Fruit fly (Drosophila melanogaster) whole organism, prepupa: Measurements from ENCODE around the gene gskt.

Experiments
- Blimp-1 ChIP-seq: fragments of 200-800 bp; sonication (Bioruptor generic); optimal IDR thresholded peaks from 3 replicates; lab custom pipeline; 2017; ENCODE audit warnings: missing biosample characterization, missing genetic modification characterization, mild to moderate bottlenecking, moderate library complexity, missing genetic modification reagents
- CG10631 ChIP-seq: fragments of 200-800 bp; sonication (Bioruptor generic); optimal IDR thresholded peaks from 2 replicates; lab custom pipeline; 2016; ENCODE audit warnings: missing biosample characterization, missing genetic modification characterization
- CG11762 ChIP-seq: fragments of 200-800 bp; sonication (Bioruptor generic); optimal IDR thresholded peaks from 3 replicates; lab custom pipeline; 2016; ENCODE audit warnings: missing biosample characterization, missing genetic modification characterization; ENCODE audit not compliant: insufficient read depth
- CG11902 ChIP-seq: fragments of 200-800 bp; sonication (Bioruptor generic); optimal IDR thresholded peaks from 3 replicates; lab custom pipeline; 2016; ENCODE audit warnings: missing biosample characterization, missing genetic modification characterization
- CG15336 ChIP-seq: fragments of 200-800 bp; sonication (Bioruptor generic); IDR thresholded peaks from 2 replicates; pipeline ENCODE4 v1.3.6; 2022; ENCODE audit warnings: missing biosample characterization, missing genetic modification characterization
- CG3032 ChIP-seq: fragments of 200-800 bp; optimal IDR thresholded peaks from 2 replicates; lab custom pipeline; 2019; ENCODE audit warnings: missing biosample characterization, mild to moderate bottlenecking, missing genetic modification characterization, moderate library complexity
- CG31627 ChIP-seq: fragments of 200-800 bp; sonication (Bioruptor generic); optimal IDR thresholded peaks from 3 replicates; lab custom pipeline; 2016; ENCODE audit warnings: missing biosample characterization, missing genetic modification characterization
- CG32006 ChIP-seq: fragments of 200-800 bp; sonication (Bioruptor generic); optimal IDR thresholded peaks from 3 replicates; lab custom pipeline; 2017; ENCODE audit warnings: missing biosample characterization, mild to moderate bottlenecking, missing genetic modification characterization
- CG3919 ChIP-seq: fragments of 200-800 bp; sonication (Bioruptor generic); optimal IDR thresholded peaks from 3 replicates; lab custom pipeline; 2016; ENCODE audit warnings: missing biosample characterization, missing genetic modification characterization
- CG4318 ChIP-seq: fragments of 200-800 bp; sonication (Bioruptor generic); optimal IDR thresholded peaks from 3 replicates; lab custom pipeline; 2017; ENCODE audit warnings: missing biosample characterization, mild to moderate bottlenecking, missing genetic modification characterization
- CG6276 ChIP-seq: fragments of 200-800 bp; sonication (Bioruptor generic); optimal IDR thresholded peaks from 2 replicates; lab custom pipeline; 2017; ENCODE audit warnings: missing biosample characterization, mild to moderate bottlenecking, missing genetic modification characterization
- CG6792 ChIP-seq: fragments of 200-800 bp; sonication (Bioruptor generic); optimal IDR thresholded peaks from 3 replicates; lab custom pipeline; 2016; ENCODE audit warnings: missing biosample characterization, missing genetic modification characterization
- CG6854 ChIP-seq: fragments of 200-800 bp; sonication (Bioruptor generic); optimal IDR thresholded peaks from 2 replicates; lab custom pipeline; 2017; ENCODE audit warnings: missing biosample characterization, mild to moderate bottlenecking, missing genetic modification characterization
- CG7368 ChIP-seq: fragments of 200-800 bp; sonication (Bioruptor generic); optimal IDR thresholded peaks from 3 replicates; lab custom pipeline; 2016; ENCODE audit warnings: missing biosample characterization, missing genetic modification characterization
- CG8119 ChIP-seq: fragments of 200-800 bp; sonication (Bioruptor generic); IDR thresholded peaks from 3 replicates; pipeline ENCODE4 v1.3.6; 2022; ENCODE audit warnings: missing biosample characterization, missing genetic modification characterization
- CG8319 ChIP-seq: fragments of 200-800 bp; sonication (Bioruptor generic); optimal IDR thresholded peaks from 3 replicates; lab custom pipeline; 2016; ENCODE audit warnings: missing biosample characterization, missing genetic modification characterization
- CG8632 ChIP-seq: fragments of 200-800 bp; sonication (Bioruptor generic); optimal IDR thresholded peaks from 3 replicates; lab custom pipeline; 2016; ENCODE audit warnings: missing biosample characterization, missing genetic modification characterization
- CG9139 ChIP-seq: fragments of 200-800 bp; sonication (Bioruptor generic); optimal IDR thresholded peaks from 3 replicates; lab custom pipeline; 2017; ENCODE audit warnings: missing biosample characterization, mild to moderate bottlenecking, missing genetic modification characterization
- Eip75B ChIP-seq: fragments of 200-800 bp; sonication (Bioruptor generic); optimal IDR thresholded peaks from 3 replicates; lab custom pipeline; 2016; ENCODE audit warnings: missing biosample characterization, missing genetic modification characterization
- Eip78C ChIP-seq: fragments of 200-800 bp; sonication (Bioruptor generic); peaks from one replicate; lab custom pipeline; 2016; ENCODE audit warnings: missing biosample characterization, missing genetic modification characterization
- Eip93F ChIP-seq: fragments of 200-800 bp; sonication (Bioruptor generic); optimal IDR thresholded peaks from 2 replicates; lab custom pipeline; 2016; ENCODE audit warnings: missing biosample characterization, mild to moderate bottlenecking, missing genetic modification characterization
- Ets21C ChIP-seq: fragments of 200-800 bp; sonication (Bioruptor generic); optimal IDR thresholded peaks from 3 replicates; lab custom pipeline; 2016; ENCODE audit warnings: missing biosample characterization, missing genetic modification characterization
- Ets96B ChIP-seq: fragments of 200-800 bp; optimal IDR thresholded peaks from 2 replicates; lab custom pipeline; 2019; ENCODE audit warnings: missing biosample characterization, mild to moderate bottlenecking, missing genetic modification characterization, moderate library complexity
- Gug ChIP-seq: fragments of 200-800 bp; sonication (Bioruptor generic); IDR thresholded peaks from 2 replicates; pipeline ENCODE4 v1.3.6; 2022; ENCODE audit warnings: missing biosample characterization, missing genetic modification characterization
- Hr39 ChIP-seq: fragments of 200-800 bp; sonication (Bioruptor generic); optimal IDR thresholded peaks from 2 replicates; lab custom pipeline; 2016; ENCODE audit warnings: missing biosample characterization, missing genetic modification characterization
- Hr4 ChIP-seq: fragments of 200-800 bp; sonication (Bioruptor generic); optimal IDR thresholded peaks from 3 replicates; lab custom pipeline; 2016; ENCODE audit warnings: missing biosample characterization, missing genetic modification characterization
- Lpt ChIP-seq: fragments of 200-800 bp; sonication (Bioruptor generic); optimal IDR thresholded peaks from 3 replicates; lab custom pipeline; 2016; ENCODE audit warnings: missing biosample characterization, missing genetic modification characterization
- Met ChIP-seq: fragments of 200-800 bp; sonication (Bioruptor generic); optimal IDR thresholded peaks from 3 replicates; lab custom pipeline; 2016; ENCODE audit warnings: missing biosample characterization, missing genetic modification characterization
- OdsH ChIP-seq: fragments of 200-800 bp; sonication (Bioruptor generic); optimal IDR thresholded peaks from 3 replicates; lab custom pipeline; 2016; ENCODE audit warnings: missing biosample characterization, missing genetic modification characterization
- Smox ChIP-seq: fragments of 200-800 bp; sonication (Bioruptor generic); optimal IDR thresholded peaks from 3 replicates; lab custom pipeline; 2016; ENCODE audit warnings: missing biosample characterization, missing genetic modification characterization
- Sox102F ChIP-seq: fragments of 200-800 bp; sonication (Bioruptor generic); optimal IDR thresholded peaks from 2 replicates; lab custom pipeline; 2016; ENCODE audit warnings: missing biosample characterization, mild to moderate bottlenecking, missing genetic modification characterization
- Sox14 ChIP-seq: fragments of 200-800 bp; sonication (Bioruptor generic); optimal IDR thresholded peaks from 3 replicates; lab custom pipeline; 2016; ENCODE audit warnings: missing biosample characterization, missing genetic modification characterization
- Sox15 ChIP-seq: fragments of 200-800 bp; sonication (Bioruptor generic); optimal IDR thresholded peaks from 3 replicates; lab custom pipeline; 2016; ENCODE audit warnings: missing biosample characterization, missing genetic modification characterization
- achi ChIP-seq: fragments of 200-800 bp; sonication (Bioruptor generic); optimal IDR thresholded peaks from 3 replicates; lab custom pipeline; 2016; ENCODE audit warnings: missing biosample characterization, missing genetic modification characterization
- acj6 ChIP-seq: fragments of 200-800 bp; sonication (Bioruptor generic); optimal IDR thresholded peaks from 3 replicates; lab custom pipeline; 2016; ENCODE audit warnings: missing biosample characterization, missing genetic modification characterization
- cyc ChIP-seq: fragments of 200-800 bp; sonication (Bioruptor generic); optimal IDR thresholded peaks from 3 replicates; lab custom pipeline; 2016; ENCODE audit warnings: missing biosample characterization, missing genetic modification characterization
- dsx ChIP-seq: fragments of 200-800 bp; optimal IDR thresholded peaks from 3 replicates; lab custom pipeline; 2019; ENCODE audit warnings: missing biosample characterization, mild to moderate bottlenecking, missing genetic modification characterization, moderate library complexity; ENCODE audit not compliant: poor library complexity, severe bottlenecking
- esn ChIP-seq: fragments of 200-800 bp; sonication (Bioruptor generic); optimal IDR thresholded peaks from 2 replicates; lab custom pipeline; 2016; ENCODE audit warnings: missing biosample characterization, mild to moderate bottlenecking, missing genetic modification characterization, moderate library complexity
- fd59A ChIP-seq: fragments of 200-800 bp; sonication (Bioruptor generic); optimal IDR thresholded peaks from 2 replicates; lab custom pipeline; 2017; ENCODE audit warnings: missing biosample characterization, mild to moderate bottlenecking, missing genetic modification characterization, missing genetic modification reagents
- fd85E ChIP-seq: fragments of 200-800 bp; sonication (Bioruptor generic); optimal IDR thresholded peaks from 3 replicates; lab custom pipeline; 2016; ENCODE audit warnings: missing biosample characterization, missing genetic modification characterization
- fkh ChIP-seq: fragments of 200-800 bp; sonication (Bioruptor generic); optimal IDR thresholded peaks from 3 replicates; lab custom pipeline; 2017; ENCODE audit warnings: missing biosample characterization, mild to moderate bottlenecking, missing genetic modification characterization, moderate library complexity
- net ChIP-seq: fragments of 200-800 bp; sonication (Bioruptor generic); optimal IDR thresholded peaks from 3 replicates; lab custom pipeline; 2016; ENCODE audit warnings: missing biosample characterization, missing genetic modification characterization
- pdm3 ChIP-seq: fragments of 200-800 bp; sonication (Bioruptor generic); optimal IDR thresholded peaks from 3 replicates; lab custom pipeline; 2016; ENCODE audit warnings: missing biosample characterization, missing genetic modification characterization
- spab ChIP-seq: fragments of 200-800 bp; sonication (Bioruptor generic); optimal IDR thresholded peaks from 2 replicates; lab custom pipeline; 2017; ENCODE audit warnings: missing biosample characterization, mild to moderate bottlenecking, missing genetic modification characterization, missing genetic modification reagents
- ss ChIP-seq, 2 experiments: fragments of 200-800 bp; sonication (Bioruptor generic); optimal IDR thresholded peaks; 2 replicates in 1 of 2; 3 replicates in 1 of 2; lab custom pipeline; 2017 to 2018; ENCODE audit warnings: mild to moderate bottlenecking in 2 of 2, missing biosample characterization in 2 of 2, missing genetic modification characterization in 2 of 2, moderate library complexity in 1 of 2
- svp ChIP-seq: fragments of 200-800 bp; sonication (Bioruptor generic); peaks from one replicate; lab custom pipeline; 2016; ENCODE audit warnings: missing biosample characterization, missing genetic modification characterization
- topi ChIP-seq: fragments of 200-800 bp; sonication (Bioruptor generic); optimal IDR thresholded peaks from 3 replicates; lab custom pipeline; 2016; ENCODE audit warnings: missing biosample characterization, missing genetic modification characterization
- vri ChIP-seq: fragments of 200-800 bp; sonication (Bioruptor generic); optimal IDR thresholded peaks from 3 replicates; lab custom pipeline; 2016; ENCODE audit warnings: missing biosample characterization, mild to moderate bottlenecking, missing genetic modification characterization

The gskt gene

DNA sequence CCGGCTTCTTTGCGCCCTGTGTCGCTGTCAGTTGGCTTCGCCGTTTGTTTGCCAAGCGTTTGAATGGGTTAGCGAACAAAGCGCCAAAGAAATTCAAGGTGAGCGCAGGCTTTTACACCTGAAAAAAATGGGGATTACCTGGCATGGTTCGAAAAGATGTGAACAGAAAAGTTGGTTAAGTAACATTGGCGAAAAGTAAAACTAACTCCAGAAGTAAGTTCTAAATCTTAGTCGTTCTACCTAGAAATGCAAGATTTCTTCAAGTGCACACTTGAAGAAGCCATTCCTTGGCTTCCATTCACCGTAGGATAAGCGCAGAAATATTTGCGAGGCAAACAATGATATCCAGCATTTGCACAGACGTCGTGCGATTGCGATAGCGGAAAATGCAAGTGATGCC lies 26.6 kb upstream of the gskt start (continued):
- no peak for TF ChIP-seq Eip93F (GFP tag; lab: Kevin White, UChicago)
- TF ChIP-seq CG32006 = peak; percentile 72
- TF ChIP-seq topi (GFP tag; lab: Kevin White, UChicago) = no peak
- no peak for TF ChIP-seq achi
- no peak for TF ChIP-seq Lpt (GFP tag; lab: Kevin White, UChicago)
- no peak for TF ChIP-seq Ets21C (GFP tag; lab: Kevin White, UChicago)
- peak; percentile 38 for TF ChIP-seq CG4318 (GFP tag; lab: Kevin White, UChicago)
- TF ChIP-seq CG10631 (GFP tag; lab: Kevin White, UChicago) = peak; percentile 57
- peak; percentile 41 for TF ChIP-seq net (GFP tag; lab: Kevin White, UChicago)
- peak; percentile 26 for TF ChIP-seq Met (GFP tag; lab: Kevin White, UChicago)
- TF ChIP-seq Eip78C (GFP tag; lab: Kevin White, UChicago) = peak; percentile 73
- TF ChIP-seq Smox = no peak
- peak; percentile 44 for TF ChIP-seq Eip75B (GFP tag; lab: Kevin White, UChicago)
- TF ChIP-seq CG3919 (GFP tag; lab: Kevin White, UChicago) = peak; percentile 42
- TF ChIP-seq CG8119 (GFP tag; lab: Robert Waterston, UW) = peak; percentile 40; the same call in 2 of the 3 replicates
- TF ChIP-seq esn (GFP tag; lab: Kevin White, UChicago) = peak; percentile 2
- no peak for TF ChIP-seq CG3032 (tag; lab: Kevin White, UChicago)
- TF ChIP-seq CG31627 (GFP tag; lab: Kevin White, UChicago) = peak; percentile 5
- no peak for TF ChIP-seq fd85E (GFP tag; lab: Kevin White, UChicago)
- peak; percentile 41 for TF ChIP-seq acj6 (GFP tag; lab: Kevin White, UChicago)
- TF ChIP-seq ss (GFP tag; optimal IDR thresholded peaks at IDR 0.05; lab: Kevin White, UChicago) = peak in 1 of 2 experiments; percentile 7
- no peak for TF ChIP-seq CG6854 (GFP tag; lab: Kevin White, UChicago)
- peak; percentile 34 for TF ChIP-seq fd59A (GFP tag; lab: Kevin White, UChicago)
- TF ChIP-seq svp (GFP tag; lab: Kevin White, UChicago) = peak; percentile 35
- peak; percentile 54 for TF ChIP-seq OdsH

DNA sequence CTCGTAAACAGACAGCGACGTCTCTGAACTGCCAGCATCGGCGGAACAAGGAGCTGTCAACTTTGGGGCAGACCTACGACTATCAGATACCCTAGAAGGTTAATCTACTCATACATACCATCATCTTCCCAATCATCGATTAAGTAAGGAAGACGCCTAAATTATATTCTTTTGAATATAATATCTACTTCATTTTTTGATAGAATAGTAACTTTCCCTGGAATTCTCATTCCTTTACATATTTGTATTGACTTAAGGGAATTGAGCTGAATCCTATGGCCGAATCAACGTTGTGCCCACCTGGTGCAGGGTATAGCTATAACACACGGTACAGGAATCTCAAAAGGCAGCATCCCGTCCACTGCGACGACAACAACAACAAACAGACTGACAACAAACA lies 25.6 kb upstream of the gskt start:
- TF ChIP-seq Gug (no peak), CG6854 (GFP tag; lab: Kevin White, UChicago) (no peak), svp (GFP tag; lab: Kevin White, UChicago) (peak; percentile 56), fkh (GFP tag; lab: Kevin White, UChicago) (no peak), spab (GFP tag; lab: Kevin White, UChicago) (no peak), CG8319 (no peak), fd85E (GFP tag; lab: Kevin White, UChicago) (no peak), CG8119 (GFP tag; lab: Robert Waterston, UW) (0 out of 3 replicates have a peak, but pooled peaks have one; percentile 20), CG6792 (GFP tag; lab: Kevin White, UChicago) (peak; percentile 39), Eip75B (GFP tag; lab: Kevin White, UChicago) (peak; percentile 29), Sox15 (GFP tag; lab: Kevin White, UChicago) (no peak), CG11902 (GFP tag; lab: Kevin White, UChicago) (no peak), CG31627 (GFP tag; lab: Kevin White, UChicago) (no peak), net (GFP tag; lab: Kevin White, UChicago) (no peak), CG15336 (GFP tag; lab: Robert Waterston, UW) (no peak; the same call in 1 of the 2 replicates), dsx (no peak), CG7368 (GFP tag; lab: Kevin White, UChicago) (peak; percentile 11), CG6276 (GFP tag; lab: Kevin White, UChicago) (no peak), Hr4 (no peak), Blimp-1 (GFP tag; lab: Kevin White, UChicago) (no peak), cyc (peak; percentile 15), Sox102F (GFP tag; lab: Kevin White, UChicago) (no peak), Ets96B (tag; lab: Kevin White, UChicago) (peak; percentile 36), acj6 (GFP tag; lab: Kevin White, UChicago) (no peak), Met (GFP tag; lab: Kevin White, UChicago) (peak; percentile 17), CG11762 (GFP tag; lab: Kevin White, UChicago) (no peak), CG10631 (GFP tag; lab: Kevin White, UChicago) (peak; percentile 17), topi (GFP tag; lab: Kevin White, UChicago) (peak; percentile 7), CG4318 (GFP tag; lab: Kevin White, UChicago) (no peak), CG32006 (peak; percentile 40), esn (GFP tag; lab: Kevin White, UChicago) (peak; percentile 19), Sox14 (GFP tag; lab: Kevin White, UChicago) (no peak), Hr39 (peak; percentile 2), CG9139 (GFP tag; lab: Kevin White, UChicago) (no peak), CG8632 (GFP tag; lab: Kevin White, UChicago) (no peak), vri (no peak), pdm3 (GFP tag; lab: Kevin White, UChicago) (peak; percentile 8)
